Worm (Caenorhabditis elegans): Measurements from ENCODE around the gene rps-9.
A peak's percentile ranks its signal among the peaks of the same experiment; 100 is the strongest.

The rps-9 gene

ce11 chrII:11135773-11136172 lies 9.6 kb upstream of the rps-9 start (continued):
- TF ChIP-seq unc-86 (tag; optimal IDR thresholded peaks at IDR 0.05): no peak
- TF ChIP-seq elt-2 (tag; optimal IDR thresholded peaks at IDR 0.05): peak; percentile 4
- peak; percentile 11 for TF ChIP-seq snu-23 (GFP tag; optimal IDR thresholded peaks at IDR 0.05)
- no peak for TF ChIP-seq jun-1 (tag; optimal IDR thresholded peaks at IDR 0.05)
- TF ChIP-seq unc-130 (tag; optimal IDR thresholded peaks at IDR 0.05): no peak
- peak; percentile 39 for TF ChIP-seq lin-39 (tag; optimal IDR thresholded peaks at IDR 0.05)

- TF ChIP-seq aly-2 (tag; optimal IDR thresholded peaks at IDR 0.05) (no peak), C34B4.2 (tag; optimal IDR thresholded peaks at IDR 0.05) (no peak), swsn-7 (tag; optimal IDR thresholded peaks at IDR 0.05) (no peak), unc-62 (GFP tag; optimal IDR thresholded peaks at IDR 0.05) (no peak), lin-14 (GFP tag; optimal IDR thresholded peaks at IDR 0.05) (no peak), lsy-2 (tag; optimal IDR thresholded peaks at IDR 0.05) (no peak), nhr-28 (tag; optimal IDR thresholded peaks at IDR 0.05) (no peak), snu-23 (GFP tag; optimal IDR thresholded peaks at IDR 0.05) (no peak), dpl-1 (GFP tag; optimal IDR thresholded peaks at IDR 0.05) (no peak), nhr-47 (tag; optimal IDR thresholded peaks at IDR 0.05) (no peak)
Measured at ce11 chrII:11134828-11135227, 8.7 kb upstream of the rps-9 start, which contains the start of gene F40F8.5. F40F8.5 (minus strand) TSS chrII:11134928.

ce11 chrII:11132542-11132941 lies 6.4 kb upstream of the rps-9 start, which contains the start of gene F40F8.11:
F40F8.11 (minus strand) TSS chrII:11132590.
- TF ChIP-seq nhr-20 (tag; optimal IDR thresholded peaks at IDR 0.05) (peak; percentile 39), tbx-2 (tag; optimal IDR thresholded peaks at IDR 0.05) (peak; percentile 26), unc-86 (tag; optimal IDR thresholded peaks at IDR 0.05) (peak; percentile 3), nhr-47 (tag; optimal IDR thresholded peaks at IDR 0.05) (peak; percentile 53), lir-3 (tag; optimal IDR thresholded peaks at IDR 0.05; ENCODE audit: poor library complexity) (peak; percentile 2), xbp-1 (tag; optimal IDR thresholded peaks at IDR 0.05) (peak; percentile 21), ceh-82 (tag; optimal IDR thresholded peaks at IDR 0.05) (peak in 1 of 3 experiments; percentile 11), isw-1 (GFP tag; IDR thresholded peaks at IDR 0.05) (0 out of 2 replicates have a peak, but pooled peaks have one; percentile 1), fkh-4 (tag; optimal IDR thresholded peaks at IDR 0.05; ENCODE audit: borderline replicate concordance) (no peak), nhr-19 (GFP tag; conservative IDR thresholded peaks at IDR 0.05) (peak; percentile 28; the same call in 1 of the 2 replicates), elt-2 (tag; optimal IDR thresholded peaks at IDR 0.05) (peak; percentile 22), sup-37 (GFP tag; optimal IDR thresholded peaks at IDR 0.05) (no peak), skn-1 (tag; optimal IDR thresholded peaks at IDR 0.05) (peak; percentile 57), vab-15 (tag; optimal IDR thresholded peaks at IDR 0.05) (no peak), nhr-71 (tag; optimal IDR thresholded peaks at IDR 0.05) (peak; percentile 59), lin-39 (tag; optimal IDR thresholded peaks at IDR 0.05) (peak; percentile 8), ets-5 (GFP tag; IDR thresholded peaks at IDR 0.05) (no peak), zip-4 (GFP tag; optimal IDR thresholded peaks at IDR 0.05) (no peak), dpl-1 (GFP tag; optimal IDR thresholded peaks at IDR 0.05) (peak; percentile 80 to 91 (median 88)), zag-1 (tag; optimal IDR thresholded peaks at IDR 0.05) (no peak), rnt-1 (tag; optimal IDR thresholded peaks at IDR 0.05) (peak; percentile 24), hlh-17 (GFP tag; optimal IDR thresholded peaks at IDR 0.05; ENCODE audit: borderline replicate concordance) (no peak), blmp-1 (tag; optimal IDR thresholded peaks at IDR 0.05) (peak; percentile 35), mep-1 (tag; optimal IDR thresholded peaks at IDR 0.05) (peak; percentile 56), lin-14 (GFP tag; optimal IDR thresholded peaks at IDR 0.05) (peak; percentile 43), snu-23 (GFP tag; optimal IDR thresholded peaks at IDR 0.05) (peak; percentile 55), nhr-76 (tag; optimal IDR thresholded peaks at IDR 0.05) (no peak), nhr-85 (tag) (peak; percentile 76), ama-1 (optimal IDR thresholded peaks at IDR 0.05) (no peak), swsn-7 (tag; optimal IDR thresholded peaks at IDR 0.05) (peak; percentile 20), unc-98 (GFP tag; IDR thresholded peaks at IDR 0.05) (no peak), C16A3.4 (tag; optimal IDR thresholded peaks at IDR 0.05) (peak; percentile 62), dsc-1 (tag; optimal IDR thresholded peaks at IDR 0.05) (peak; percentile 30), lin-35 (GFP tag; optimal IDR thresholded peaks at IDR 0.05) (peak; percentile 89 to 95), ces-1 (GFP tag; optimal IDR thresholded peaks at IDR 0.05) (no peak), lsy-2 (tag; optimal IDR thresholded peaks at IDR 0.05) (peak; percentile 66 to 78), efl-1 (optimal IDR thresholded peaks at IDR 0.05) (peak; percentile 49 to 88), efl-1 (GFP tag; optimal IDR thresholded peaks at IDR 0.05 in 1 of 2) (peak; percentile 90 to 99)

Data from whole organism, L1 larva.